Worm (Caenorhabditis elegans) whole organism, late embryonic: ENCODE measurements around the gene ubc-22.

Experiments
- C08G9.2 ChIP-seq: sonication (generic microtip); optimal IDR thresholded peaks from 2 replicates; lab custom pipeline; 2016; ENCODE audit warnings: mild to moderate bottlenecking, missing genetic modification characterization, moderate library complexity, missing compliant biosample characterization
- ama-1 ChIP-seq: fragments of 150-350 bp; optimal IDR thresholded peaks from 2 replicates; lab custom pipeline; 2014
- ets-4 ChIP-seq: sonication (generic microtip); optimal IDR thresholded peaks from 2 replicates; lab custom pipeline; 2016; ENCODE audit warnings: missing genetic modification characterization, missing compliant biosample characterization
- hlh-8 ChIP-seq: sonication (generic microtip); optimal IDR thresholded peaks from 2 replicates; lab custom pipeline; 2016; ENCODE audit warnings: missing genotype, missing genetic modification characterization, missing compliant biosample characterization
- pha-4 ChIP-seq: fragments of 150-350 bp; optimal IDR thresholded peaks from 2 replicates; lab custom pipeline; 2018; ENCODE audit warnings: missing biosample characterization, missing genetic modification reagents, missing genetic modification characterization
- pqm-1 ChIP-seq: sonication (generic microtip); optimal IDR thresholded peaks from 2 replicates; lab custom pipeline; 2016; ENCODE audit warnings: missing genetic modification characterization, missing compliant biosample characterization

ce11 chrX:8859538-8859937 lies 9.4 kb downstream of the ubc-22 start:
- no peak for TF ChIP-seq pqm-1 (tag; lab: Kevin White, UChicago)
- no peak for TF ChIP-seq ama-1 (lab: Kevin White, UChicago)
- TF ChIP-seq C08G9.2 (tag; lab: Kevin White, UChicago): no peak
- TF ChIP-seq pha-4: no peak
- no peak for TF ChIP-seq ets-4 (tag; lab: Kevin White, UChicago)
- TF ChIP-seq hlh-8 (tag; lab: Kevin White, UChicago): no peak
